Fruit fly (Drosophila melanogaster) whole organism, prepupa: Measurements from ENCODE around the gene CG7255.

Experiments used
- CG15336 ChIP-seq: fragments of 200-800 bp; sonication (Bioruptor generic); IDR thresholded peaks from 2 replicates; pipeline ENCODE4 v1.3.6; 2022; ENCODE audit warnings: missing biosample characterization, missing genetic modification characterization
- CG16779 ChIP-seq: fragments of 200-800 bp; sonication (Bioruptor generic); optimal IDR thresholded peaks from 3 replicates; lab custom pipeline; 2017; ENCODE audit warnings: missing biosample characterization, mild to moderate bottlenecking, missing genetic modification characterization
- CG31627 ChIP-seq: fragments of 200-800 bp; sonication (Bioruptor generic); optimal IDR thresholded peaks from 3 replicates; lab custom pipeline; 2016; ENCODE audit warnings: missing biosample characterization, missing genetic modification characterization
- CG32006 ChIP-seq: fragments of 200-800 bp; sonication (Bioruptor generic); optimal IDR thresholded peaks from 3 replicates; lab custom pipeline; 2017; ENCODE audit warnings: missing biosample characterization, mild to moderate bottlenecking, missing genetic modification characterization
- CG34406 ChIP-seq: fragments of 200-800 bp; sonication (Bioruptor generic); optimal IDR thresholded peaks from 3 replicates; lab custom pipeline; 2016; ENCODE audit warnings: missing biosample characterization, missing genetic modification characterization
- CG6163 ChIP-seq: fragments of 200-800 bp; sonication (Bioruptor generic); IDR thresholded peaks from 3 replicates; pipeline ENCODE4 v1.3.6; 2022; ENCODE audit warnings: missing biosample characterization, missing genetic modification characterization
- CG6792 ChIP-seq: fragments of 200-800 bp; sonication (Bioruptor generic); optimal IDR thresholded peaks from 3 replicates; lab custom pipeline; 2016; ENCODE audit warnings: missing biosample characterization, missing genetic modification characterization
- CG6808 ChIP-seq: fragments of 200-800 bp; sonication (Bioruptor generic); optimal IDR thresholded peaks from 3 replicates; lab custom pipeline; 2017; ENCODE audit warnings: missing biosample characterization, missing genetic modification characterization, mild to moderate bottlenecking, moderate library complexity, missing genetic modification reagents
- Eip75B ChIP-seq: fragments of 200-800 bp; sonication (Bioruptor generic); optimal IDR thresholded peaks from 3 replicates; lab custom pipeline; 2016; ENCODE audit warnings: missing biosample characterization, missing genetic modification characterization
- Hr39 ChIP-seq: fragments of 200-800 bp; sonication (Bioruptor generic); optimal IDR thresholded peaks from 2 replicates; lab custom pipeline; 2016; ENCODE audit warnings: missing biosample characterization, missing genetic modification characterization
- Hr4 ChIP-seq: fragments of 200-800 bp; sonication (Bioruptor generic); optimal IDR thresholded peaks from 3 replicates; lab custom pipeline; 2016; ENCODE audit warnings: missing biosample characterization, missing genetic modification characterization
- OdsH ChIP-seq: fragments of 200-800 bp; sonication (Bioruptor generic); optimal IDR thresholded peaks from 3 replicates; lab custom pipeline; 2016; ENCODE audit warnings: missing biosample characterization, missing genetic modification characterization
- fd59A ChIP-seq: fragments of 200-800 bp; sonication (Bioruptor generic); optimal IDR thresholded peaks from 2 replicates; lab custom pipeline; 2017; ENCODE audit warnings: missing biosample characterization, mild to moderate bottlenecking, missing genetic modification characterization, missing genetic modification reagents

DNA sequence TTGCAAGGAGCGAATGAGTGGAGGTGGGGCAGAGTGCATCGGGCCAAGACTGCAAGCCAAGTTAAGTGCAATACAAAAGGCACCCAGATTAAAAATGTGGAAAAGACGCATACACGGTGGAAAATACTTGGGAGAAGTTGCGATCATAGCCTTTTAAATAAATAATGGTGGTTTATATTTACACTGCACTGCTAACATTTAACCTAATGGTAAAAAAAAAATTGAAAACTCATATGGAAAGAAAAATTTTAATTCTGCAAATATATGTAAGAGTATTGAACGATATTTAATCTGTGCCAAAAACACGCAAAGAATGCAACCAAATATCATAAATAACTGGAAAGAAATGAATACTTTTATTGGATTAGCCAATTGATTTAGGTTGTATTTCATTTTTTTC, 10.9 kb downstream of the CG7255 start:
- TF ChIP-seq CG31627 (GFP tag; lab: Kevin White, UChicago) (no peak), CG16779 (tag; lab: Kevin White, UChicago) (no peak), Hr39 (no peak), CG6163 (GFP tag; lab: Robert Waterston, UW) (no peak), CG6808 (GFP tag; lab: Kevin White, UChicago) (no peak), CG6792 (no peak), CG32006 (GFP tag; lab: Kevin White, UChicago) (peak; percentile 33), OdsH (GFP tag; lab: Kevin White, UChicago) (no peak), fd59A (GFP tag; lab: Kevin White, UChicago) (no peak), CG34406 (GFP tag; lab: Kevin White, UChicago) (no peak), Eip75B (GFP tag; lab: Kevin White, UChicago) (no peak), CG15336 (GFP tag; lab: Robert Waterston, UW) (no peak), Hr4 (GFP tag; lab: Kevin White, UChicago) (no peak)
